Worm (Caenorhabditis elegans) whole organism, late embryonic: Measurements from ENCODE around the gene Y59E1A.4.

Experiments used
- C08G9.2 ChIP-seq: sonication (generic microtip); optimal IDR thresholded peaks from 2 replicates; lab custom pipeline; 2016; ENCODE audit warnings: mild to moderate bottlenecking, missing genetic modification characterization, moderate library complexity, missing compliant biosample characterization
- ceh-24 ChIP-seq: sonication (generic microtip); optimal IDR thresholded peaks from 2 replicates; lab custom pipeline; 2016; ENCODE audit warnings: mild to moderate bottlenecking, missing genetic modification characterization, missing compliant biosample characterization
- ceh-31 ChIP-seq: sonication (generic microtip); optimal IDR thresholded peaks from 2 replicates; lab custom pipeline; 2016; ENCODE audit warnings: missing genetic modification characterization, missing compliant biosample characterization
- eyg-1 ChIP-seq: sonication (generic microtip); optimal IDR thresholded peaks from 2 replicates; lab custom pipeline; 2016; ENCODE audit warnings: missing genotype, missing genetic modification characterization, missing compliant biosample characterization
- fkh-6 ChIP-seq: sonication (generic microtip); optimal IDR thresholded peaks from 2 replicates; lab custom pipeline; 2016; ENCODE audit warnings: missing genetic modification characterization, missing compliant biosample characterization
- gmeb-2 ChIP-seq: sonication (generic microtip); optimal IDR thresholded peaks from 2 replicates; lab custom pipeline; 2016; ENCODE audit warnings: missing genetic modification characterization, inconsistent platforms, missing compliant biosample characterization
- mec-3 ChIP-seq: sonication (generic microtip); optimal IDR thresholded peaks from 2 replicates; lab custom pipeline; 2016; ENCODE audit warnings: borderline replicate concordance, missing genetic modification characterization, missing compliant biosample characterization
- nhr-232 ChIP-seq: sonication (generic microtip); optimal IDR thresholded peaks from 2 replicates; lab custom pipeline; 2016; ENCODE audit warnings: missing genetic modification characterization, missing compliant biosample characterization
- pros-1 ChIP-seq: fragments of 150-350 bp; optimal IDR thresholded peaks from 2 replicates; lab custom pipeline; 2014; ENCODE audit warnings: missing biosample characterization, missing genetic modification reagents, missing genetic modification characterization
- sox-2 ChIP-seq: fragments of 200-800 bp; sonication (Bioruptor generic); IDR thresholded peaks from 2 replicates; pipeline ENCODE4 v1.3.6; 2022; ENCODE audit warnings: missing genetic modification reagents, missing genetic modification characterization, missing compliant biosample characterization

ce11 chrX:1922294-1922693 is 17.5 kb downstream of the Y59E1A.4 start, which contains the start of gene ZC53.22:
- TF ChIP-seq sox-2 (GFP tag; lab: Robert Waterston, UW) (no peak), gmeb-2 (tag; lab: Kevin White, UChicago) (no peak), pros-1 (tag; lab: Kevin White, UChicago) (no peak), eyg-1 (tag; lab: Kevin White, UChicago) (no peak), mec-3 (tag; lab: Kevin White, UChicago) (no peak), C08G9.2 (no peak), ceh-31 (tag; lab: Kevin White, UChicago) (no peak), fkh-6 (tag; lab: Kevin White, UChicago) (no peak), ceh-24 (tag; lab: Kevin White, UChicago) (no peak), nhr-232 (tag; lab: Kevin White, UChicago) (no peak)
